Worm (Caenorhabditis elegans): Measurements from ENCODE around the gene C33A12.3.

- TF ChIP-seq hlh-30 (tag; optimal IDR thresholded peaks at IDR 0.05; ENCODE audit: insufficient read depth) (no peak), ama-1 (optimal IDR thresholded peaks at IDR 0.05) (no peak), fax-1 (tag; optimal IDR thresholded peaks at IDR 0.05) (no peak), pros-1 (tag; optimal IDR thresholded peaks at IDR 0.05) (no peak), hlh-15 (tag; optimal IDR thresholded peaks at IDR 0.05) (no peak), tbx-2 (tag; optimal IDR thresholded peaks at IDR 0.05) (no peak), pqm-1 (tag; optimal IDR thresholded peaks at IDR 0.05) (no peak), ref-2 (tag; optimal IDR thresholded peaks at IDR 0.05) (no peak), pag-3 (tag; optimal IDR thresholded peaks at IDR 0.05; ENCODE audit: borderline replicate concordance) (no peak), rnt-1 (tag; optimal IDR thresholded peaks at IDR 0.05) (no peak), ttx-3 (tag; optimal IDR thresholded peaks at IDR 0.05) (no peak), C08G9.2 (tag; optimal IDR thresholded peaks at IDR 0.05) (no peak)
These were observed 20.3 kb upstream of the C33A12.3 start, which contains the start of gene F56H11.2 for ce11 chrIV:9533071-9533470.

Measured in whole organism, late embryonic.